Worm (Caenorhabditis elegans) whole organism, young adult: ENCODE data around the gene F20D6.2.

Experiments used
- B0019.2 ChIP-seq: fragments of 200-800 bp; sonication (Bioruptor generic); conservative IDR thresholded peaks from 2 replicates; pipeline ENCODE4 v1.3.6; 2022; ENCODE audit warnings: missing genetic modification reagents, missing genetic modification characterization, missing compliant biosample characterization
- B0336.3 ChIP-seq: fragments of 200-800 bp; sonication (Bioruptor generic); IDR thresholded peaks from 2 replicates; pipeline ENCODE4 v1.3.6; 2022; ENCODE audit warnings: missing genetic modification characterization, missing compliant biosample characterization
- C06A6.2 ChIP-seq: fragments of 200-800 bp; sonication (Bioruptor generic); conservative IDR thresholded peaks from 2 replicates; pipeline ENCODE4 v1.3.6; 2022; ENCODE audit warnings: missing genetic modification characterization, missing compliant biosample characterization
- F22D6.2 ChIP-seq: sonication (generic microtip); optimal IDR thresholded peaks from 2 replicates; lab custom pipeline; 2016; ENCODE audit warnings: mild to moderate bottlenecking, missing genetic modification characterization, missing compliant biosample characterization
- F33H1.4 ChIP-seq: fragments of 200-800 bp; sonication (Bioruptor generic); IDR thresholded peaks from 2 replicates; pipeline ENCODE4 v1.3.6; 2022; ENCODE audit warnings: missing genetic modification reagents, missing genetic modification characterization, missing compliant biosample characterization
- F57A8.1 ChIP-seq: fragments of 200-800 bp; sonication (Bioruptor generic); optimal IDR thresholded peaks from 2 replicates; lab custom pipeline; 2018; ENCODE audit warnings: mild to moderate bottlenecking, missing genetic modification characterization, moderate library complexity, missing compliant biosample characterization
- K12H6.12 ChIP-seq: fragments of 200-800 bp; sonication (Bioruptor generic); optimal IDR thresholded peaks from 2 replicates; lab custom pipeline; 2018; ENCODE audit warnings: mild to moderate bottlenecking, missing genetic modification characterization, missing compliant biosample characterization
- T07F8.4 ChIP-seq: sonication (generic microtip); optimal IDR thresholded peaks from 2 replicates; lab custom pipeline; 2016; ENCODE audit warnings: mild to moderate bottlenecking, missing genetic modification characterization, moderate library complexity, missing compliant biosample characterization
- Y53G8AR.9 ChIP-seq: fragments of 200-800 bp; sonication (Bioruptor generic); conservative IDR thresholded peaks from 2 replicates; pipeline ENCODE4 v1.3.6; 2022; ENCODE audit warnings: missing genetic modification reagents, missing genetic modification characterization, missing compliant biosample characterization
- ZK185.1 ChIP-seq: sonication (generic microtip); optimal IDR thresholded peaks from 2 replicates; lab custom pipeline; 2016; ENCODE audit warnings: mild to moderate bottlenecking, missing genetic modification characterization, missing compliant biosample characterization; ENCODE audit not compliant: poor library complexity, severe bottlenecking
- attf-3 ChIP-seq: fragments of 200-800 bp; sonication (Bioruptor generic); conservative IDR thresholded peaks from 2 replicates; pipeline ENCODE4 v1.3.6; 2022; ENCODE audit warnings: missing genetic modification reagents, missing genetic modification characterization, missing compliant biosample characterization
- attf-6 ChIP-seq: fragments of 200-800 bp; sonication (Bioruptor generic); IDR thresholded peaks from 2 replicates; pipeline ENCODE4 v1.3.6; 2022; ENCODE audit warnings: missing genetic modification reagents, missing genetic modification characterization, missing compliant biosample characterization
- cebp-1 ChIP-seq, 2 experiments: fragments of 200-800 bp in 1 of 2; sonication (Bioruptor generic) in 1 of 2; sonication (generic microtip) in 1 of 2; IDR thresholded peaks in 1 of 2; optimal IDR thresholded peaks in 1 of 2; 2 replicates each; pipeline versions ENCODE4 v1.3.6 to Lab custom; 2017 to 2022; ENCODE audit warnings: missing compliant biosample characterization in 2 of 2, missing genetic modification characterization in 2 of 2, mild to moderate bottlenecking in 1 of 2, missing genetic modification reagents in 1 of 2, moderate library complexity in 1 of 2
- cebp-2 ChIP-seq: fragments of 200-800 bp; sonication (Bioruptor generic); IDR thresholded peaks from 2 replicates; pipeline ENCODE4 v1.3.6; 2022; ENCODE audit warnings: missing genetic modification characterization, missing compliant biosample characterization
- egl-18 ChIP-seq: fragments of 200-800 bp; sonication (Bioruptor generic); IDR thresholded peaks from 2 replicates; pipeline ENCODE4 v1.3.6; 2022; ENCODE audit warnings: missing genetic modification reagents, missing genetic modification characterization, missing compliant biosample characterization
- egrh-3 ChIP-seq: fragments of 200-800 bp; sonication (Bioruptor generic); IDR thresholded peaks from 2 replicates; pipeline ENCODE4 v1.3.6; 2022; ENCODE audit warnings: missing genetic modification reagents, missing genetic modification characterization, missing compliant biosample characterization
- hmg-1.2 ChIP-seq: fragments of 200-800 bp; sonication (Bioruptor generic); IDR thresholded peaks from 2 replicates; pipeline ENCODE4 v1.3.6; 2022; ENCODE audit warnings: missing genetic modification reagents, missing genetic modification characterization, missing compliant biosample characterization
- hsf-1 ChIP-seq: fragments of 200-800 bp; sonication (Bioruptor generic); IDR thresholded peaks from 2 replicates; pipeline ENCODE4 v1.3.6; 2022; ENCODE audit warnings: missing genetic modification reagents, missing genetic modification characterization, missing compliant biosample characterization
- lin-26 ChIP-seq: fragments of 200-800 bp; sonication (Bioruptor generic); IDR thresholded peaks from 2 replicates; pipeline ENCODE4 v1.3.6; 2022; ENCODE audit warnings: missing genetic modification reagents, missing genetic modification characterization, missing compliant biosample characterization
- lin-35 ChIP-seq, 3 experiments: fragments of 150-350 bp in 2 of 3; sonication (generic microtip) in 1 of 3; optimal IDR thresholded peaks; 2 replicates each; lab custom pipeline; 2014 to 2018; ENCODE audit warnings: missing biosample characterization in 3 of 3, missing genetic modification characterization in 3 of 3, missing genetic modification reagents in 3 of 3
- lsy-27 ChIP-seq: sonication (generic microtip); optimal IDR thresholded peaks from 2 replicates; lab custom pipeline; 2017; ENCODE audit warnings: missing genetic modification characterization, mild to moderate bottlenecking, missing compliant biosample characterization, antibody characterized with exemption, missing genotype, borderline replicate concordance; ENCODE audit not compliant: insufficient read depth
- madf-6 ChIP-seq: fragments of 200-800 bp; sonication (Bioruptor generic); IDR thresholded peaks from 2 replicates; pipeline ENCODE4 v1.3.6; 2022; ENCODE audit warnings: missing genetic modification reagents, missing genetic modification characterization, missing compliant biosample characterization
- mcd-1 ChIP-seq: fragments of 200-800 bp; sonication (Bioruptor generic); IDR thresholded peaks from 2 replicates; pipeline ENCODE4 v1.3.6; 2022; ENCODE audit warnings: missing genetic modification reagents, missing genetic modification characterization, missing compliant biosample characterization
- mes-4 ChIP-seq: sonication (generic microtip); optimal IDR thresholded peaks from 2 replicates; lab custom pipeline; 2016; ENCODE audit warnings: missing genotype, missing genetic modification characterization, missing compliant biosample characterization
- nfya-1 ChIP-seq: sonication (generic microtip); optimal IDR thresholded peaks from 2 replicates; lab custom pipeline; 2017; ENCODE audit warnings: antibody characterized with exemption, missing compliant biosample characterization, missing genetic modification characterization, borderline replicate concordance; ENCODE audit not compliant: insufficient read depth
- nhr-120 ChIP-seq: fragments of 200-800 bp; sonication (Bioruptor generic); IDR thresholded peaks from 2 replicates; pipeline ENCODE4 v1.3.6; 2022; ENCODE audit warnings: missing genetic modification characterization, missing compliant biosample characterization
- nhr-80 ChIP-seq: sonication (generic microtip); optimal IDR thresholded peaks from 2 replicates; lab custom pipeline; 2016; ENCODE audit warnings: missing genetic modification characterization, missing compliant biosample characterization
- repo-1 ChIP-seq: sonication (generic microtip); optimal IDR thresholded peaks from 2 replicates; lab custom pipeline; 2017; ENCODE audit warnings: mild to moderate bottlenecking, missing genetic modification characterization, missing compliant biosample characterization
- sdz-38 ChIP-seq: sonication (generic microtip); optimal IDR thresholded peaks from 2 replicates; lab custom pipeline; 2016; ENCODE audit warnings: missing genotype, missing genetic modification characterization, missing compliant biosample characterization
- ztf-26 ChIP-seq: sonication (generic microtip); optimal IDR thresholded peaks from 2 replicates; lab custom pipeline; 2017; ENCODE audit warnings: missing genetic modification characterization, missing compliant biosample characterization
- ztf-3 ChIP-seq: fragments of 200-800 bp; sonication (Bioruptor generic); optimal IDR thresholded peaks from 2 replicates; lab custom pipeline; 2018; ENCODE audit warnings: mild to moderate bottlenecking, missing genetic modification characterization, missing compliant biosample characterization
- ztf-6 ChIP-seq: fragments of 200-800 bp; sonication (Bioruptor generic); IDR thresholded peaks from 2 replicates; pipeline ENCODE4 v1.3.6; 2022; ENCODE audit warnings: missing genetic modification reagents, missing genetic modification characterization, missing compliant biosample characterization

The F20D6.2 gene

DNA sequence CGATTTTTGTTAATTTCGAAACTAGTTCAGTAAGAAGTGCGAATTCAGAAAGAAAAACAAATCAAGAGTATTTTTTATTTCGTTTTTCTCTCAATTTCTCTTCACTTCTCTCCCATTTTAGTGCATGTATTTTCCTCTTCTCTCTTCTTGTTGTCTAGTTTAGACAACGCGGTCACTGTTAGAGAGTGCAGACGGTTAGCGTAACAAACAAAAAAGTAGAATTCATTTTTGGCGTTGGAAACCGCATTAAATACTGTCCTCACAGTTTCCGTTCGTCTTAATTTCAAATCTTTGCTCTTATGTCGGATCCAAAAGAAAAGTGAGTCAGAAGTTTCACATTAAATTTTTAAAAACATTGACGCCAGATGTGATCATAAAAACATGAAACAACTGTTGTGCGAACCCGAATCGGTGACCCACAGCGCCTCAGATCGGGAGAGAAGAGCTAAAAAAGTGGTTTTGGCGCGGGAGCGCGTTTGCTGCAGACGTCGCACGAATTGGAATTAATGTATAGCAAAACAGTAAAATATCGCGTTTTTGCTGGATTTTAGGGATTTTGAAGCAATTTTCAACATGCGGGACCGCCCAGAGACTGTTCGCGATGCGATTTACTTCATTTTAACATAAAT is 6.8 kb upstream of the F20D6.2 start, which contains the start of gene srp-7 (continued):
- no peak for TF ChIP-seq ZK185.1 (tag; lab: Kevin White, UChicago)
- TF ChIP-seq nhr-80 = peak; percentile 27
- TF ChIP-seq egrh-3 (GFP tag; lab: Robert Waterston, UW) = peak; percentile 33; the same call in 1 of the 2 replicates
- peak; percentile 55; the same call in 1 of the 2 replicates for TF ChIP-seq lin-26
- 0 out of 2 replicates have a peak, but pooled peaks have one; percentile 28 for TF ChIP-seq madf-6 (GFP tag; lab: Robert Waterston, UW)
- TF ChIP-seq attf-3 (GFP tag; lab: Robert Waterston, UW) = peak; percentile 60
- TF ChIP-seq, all 124 proteins: peak for 16

DNA sequence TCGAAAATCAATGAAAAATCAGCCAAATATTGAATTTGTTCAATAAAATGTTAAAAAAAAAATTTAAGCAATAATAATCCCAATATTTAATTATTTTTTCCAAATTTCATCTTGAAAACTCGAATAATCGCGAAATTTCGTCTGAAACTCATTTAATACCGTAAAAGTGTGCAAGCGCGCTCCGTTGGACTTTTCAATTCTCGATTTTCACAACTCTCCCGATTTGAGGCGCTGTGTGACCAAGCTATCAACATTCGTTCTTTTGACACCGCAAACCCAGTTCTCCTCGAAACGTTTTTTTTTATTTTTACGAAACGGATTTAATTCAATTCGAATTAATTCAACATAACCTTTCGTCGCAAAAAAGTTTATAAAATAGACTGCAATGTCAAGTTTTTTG is 5.1 kb upstream of the F20D6.2 start:
- peak; percentile 64; the same call in 1 of the 2 replicates for TF ChIP-seq mcd-1

DNA sequence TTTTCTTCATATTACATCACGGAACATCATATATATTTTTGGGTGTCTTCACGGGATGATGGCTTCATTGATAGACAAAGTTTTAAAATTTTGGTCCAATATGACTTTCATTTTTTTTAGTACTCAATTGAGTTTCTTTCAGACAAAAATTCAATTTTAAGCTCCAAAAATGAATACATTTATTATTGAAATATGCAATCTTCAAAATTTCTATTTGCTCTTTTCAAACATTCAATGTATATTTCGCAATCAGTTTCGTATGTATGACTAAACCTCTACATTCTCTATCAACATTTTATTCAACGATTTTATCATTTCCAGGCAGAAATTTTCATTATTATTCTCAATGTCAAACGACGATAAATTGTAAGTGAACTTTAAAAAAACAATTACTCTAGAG is 2.5 kb upstream of the F20D6.2 start, which contains the start of gene srp-8:
srp-8 (plus strand) TSS at position 301 of the 400 bp plus-strand sequence.
- TF ChIP-seq egl-18 (GFP tag; lab: Robert Waterston, UW) (no peak), cebp-1 (GFP tag; IDR thresholded peaks at IDR 0.05; lab: Robert Waterston, UW) (peak; percentile 59; the same call in 1 of the 2 replicates), cebp-1 (tag; optimal IDR thresholded peaks at IDR 0.05; lab: Kevin White, UChicago) (no peak), lsy-27 (tag; lab: Kevin White, UChicago) (no peak), egrh-3 (GFP tag; lab: Robert Waterston, UW) (no peak)

DNA sequence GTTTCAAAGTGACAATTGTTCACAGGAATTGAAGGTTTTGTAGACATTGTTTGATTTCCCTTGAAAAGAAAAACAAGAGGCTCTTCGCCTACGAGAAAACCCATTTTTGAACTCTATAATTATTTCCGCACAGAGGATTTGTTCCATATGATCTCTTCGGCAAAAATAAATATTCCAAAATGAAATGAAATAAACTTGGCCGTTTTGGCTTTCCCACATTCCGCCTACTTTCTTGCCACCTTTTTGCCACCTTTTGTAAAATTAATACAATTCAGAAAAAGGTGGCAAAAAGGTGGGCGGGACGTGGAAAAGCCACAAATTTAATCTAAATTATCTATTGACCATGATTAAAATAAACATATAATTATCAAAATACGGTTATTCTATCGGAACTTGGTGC is 2.6 kb downstream of the F20D6.2 start, which contains the start of gene F20D6.15:
F20D6.15 (minus strand) TSS at position 47 of the 400 bp plus-strand sequence.
- TF ChIP-seq ztf-6 = no peak
- TF ChIP-seq C06A6.2 (GFP tag; lab: Robert Waterston, UW) = no peak
- TF ChIP-seq attf-6 (GFP tag; lab: Robert Waterston, UW) = no peak
- TF ChIP-seq Y53G8AR.9 (GFP tag; lab: Robert Waterston, UW) = no peak
- TF ChIP-seq ZK185.1 (tag; lab: Kevin White, UChicago) = no peak
- TF ChIP-seq ztf-3 (GFP tag; lab: Kevin White, UChicago) = no peak
- TF ChIP-seq sdz-38 (tag; lab: Kevin White, UChicago) = no peak
- TF ChIP-seq nhr-80 = no peak
- TF ChIP-seq nfya-1 (tag; lab: Kevin White, UChicago) = no peak

DNA sequence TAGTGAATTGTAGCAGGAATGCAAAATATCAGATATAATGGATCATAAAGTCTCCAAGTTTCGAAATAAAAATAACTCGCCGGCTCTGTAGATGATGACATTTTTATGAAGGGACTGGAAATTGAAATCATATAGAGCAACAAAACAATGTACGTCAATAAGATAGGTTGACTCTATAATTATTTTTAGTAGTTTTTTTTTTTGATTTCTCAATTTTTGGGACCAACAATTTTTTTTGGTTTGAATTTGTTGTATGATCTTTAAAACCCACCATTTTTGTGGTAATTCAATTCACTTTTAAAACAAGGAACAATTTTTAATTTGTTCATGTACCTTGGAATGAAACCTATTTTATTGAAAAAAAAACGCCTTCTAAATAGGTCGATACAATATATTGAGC is 4.2 kb downstream of the F20D6.2 start, which contains the start of gene F20D6.12:
F20D6.12 (minus strand) TSS at position 101 of the 400 bp plus-strand sequence.
- no peak for TF ChIP-seq F57A8.1
- TF ChIP-seq F33H1.4 (GFP tag; lab: Robert Waterston, UW) = no peak
- no peak for TF ChIP-seq mes-4 (tag; lab: Kevin White, UChicago)
- TF ChIP-seq B0336.3 (GFP tag; lab: Robert Waterston, UW) = no peak
- TF ChIP-seq lin-35 (GFP tag; optimal IDR thresholded peaks at IDR 0.05; lab: Kevin White, UChicago) = no peak
- no peak for TF ChIP-seq hmg-1.2 (GFP tag; lab: Robert Waterston, UW)
- no peak for TF ChIP-seq sdz-38 (tag; lab: Kevin White, UChicago)
- no peak for TF ChIP-seq B0019.2
- TF ChIP-seq nhr-120 (GFP tag; lab: Robert Waterston, UW) = no peak
- TF ChIP-seq repo-1 (tag; lab: Kevin White, UChicago) = no peak
- TF ChIP-seq hsf-1 = no peak
- TF ChIP-seq F22D6.2 (tag; lab: Kevin White, UChicago) = no peak
- TF ChIP-seq K12H6.12 (tag; lab: Kevin White, UChicago) = no peak
- TF ChIP-seq nfya-1 (tag; lab: Kevin White, UChicago) = no peak
- no peak for TF ChIP-seq T07F8.4
- TF ChIP-seq cebp-2 = no peak
- TF ChIP-seq ztf-26 = no peak
